Worm (Caenorhabditis elegans) whole organism, midembryonic: Measurements from ENCODE around the gene Y39A1A.18.

Source experiments
- T22C8.4 ChIP-seq: fragments of 200-800 bp; sonication (Bioruptor generic); IDR thresholded peaks from 2 replicates; pipeline ENCODE4 v1.3.6; 2022; ENCODE audit warnings: missing genetic modification characterization, missing compliant biosample characterization
- cog-1 ChIP-seq: sonication (generic microtip); optimal IDR thresholded peaks from 2 replicates; lab custom pipeline; 2016; ENCODE audit warnings: missing genetic modification characterization, missing compliant biosample characterization
- ztf-23 ChIP-seq: fragments of 200-800 bp; sonication (Bioruptor generic); IDR thresholded peaks from 2 replicates; pipeline ENCODE4 v1.3.6; 2022; ENCODE audit warnings: missing genetic modification reagents, missing genetic modification characterization, missing compliant biosample characterization
- ztf-29 ChIP-seq: fragments of 200-800 bp; sonication (Bioruptor generic); IDR thresholded peaks from 2 replicates; pipeline ENCODE4 v1.3.6; 2022; ENCODE audit warnings: missing genetic modification reagents, missing genetic modification characterization, missing compliant biosample characterization

- no peak for TF ChIP-seq ztf-23 (GFP tag; lab: Robert Waterston, UW)
- no peak for TF ChIP-seq T22C8.4 (GFP tag; lab: Robert Waterston, UW)
- no peak for TF ChIP-seq cog-1
- no peak for TF ChIP-seq ztf-29 (GFP tag; lab: Robert Waterston, UW)
These were observed 26.8 kb upstream of the Y39A1A.18 start for ce11 chrIII:10721056-10721455.
